Worm (Caenorhabditis elegans) whole organism, mixed stage, embryonic: ENCODE data around the gene C08E8.5.

Experiments
- M03D4.4 ChIP-seq: sonication (generic microtip); optimal IDR thresholded peaks from 2 replicates; lab custom pipeline; 2017; ENCODE audit warnings: mild to moderate bottlenecking, missing genetic modification characterization, missing compliant biosample characterization
- bed-3 ChIP-seq: fragments of 200-800 bp; sonication (Bioruptor generic); optimal IDR thresholded peaks from 3 replicates; lab custom pipeline; 2018; ENCODE audit warnings: mild to moderate bottlenecking, missing genetic modification characterization, moderate library complexity, missing compliant biosample characterization
- blmp-1 ChIP-seq: fragments of 150-350 bp; optimal IDR thresholded peaks from 2 replicates; lab custom pipeline; 2014; ENCODE audit warnings: missing biosample characterization, missing genetic modification characterization
- ceh-39 ChIP-seq: fragments of 150-350 bp; optimal IDR thresholded peaks from 2 replicates; lab custom pipeline; 2014; ENCODE audit warnings: missing biosample characterization, missing genetic modification characterization
- ceh-43 ChIP-seq: fragments of 200-800 bp; sonication (Bioruptor generic); optimal IDR thresholded peaks from 2 replicates; lab custom pipeline; 2018; ENCODE audit warnings: mild to moderate bottlenecking, missing genetic modification characterization, moderate library complexity, missing compliant biosample characterization
- ceh-83 ChIP-seq: fragments of 200-800 bp; sonication (Bioruptor generic); optimal IDR thresholded peaks from 2 replicates; lab custom pipeline; 2018; ENCODE audit warnings: mild to moderate bottlenecking, missing genetic modification characterization, missing compliant biosample characterization
- ces-1 ChIP-seq: fragments of 150-350 bp; optimal IDR thresholded peaks from 2 replicates; lab custom pipeline; 2014; ENCODE audit warnings: missing biosample characterization, missing genetic modification reagents, missing genetic modification characterization
- cnd-1 ChIP-seq: fragments of 200-800 bp; sonication (Bioruptor generic); optimal IDR thresholded peaks from 2 replicates; lab custom pipeline; 2018; ENCODE audit warnings: mild to moderate bottlenecking, missing genetic modification characterization, missing compliant biosample characterization
- drap-1 ChIP-seq: fragments of 200-800 bp; sonication (Bioruptor generic); optimal IDR thresholded peaks from 3 replicates; lab custom pipeline; 2018; ENCODE audit warnings: mild to moderate bottlenecking, missing genetic modification characterization, missing compliant biosample characterization
- elt-1 ChIP-seq: sonication (generic microtip); optimal IDR thresholded peaks from 2 replicates; lab custom pipeline; 2017; ENCODE audit warnings: missing genetic modification characterization, mild to moderate bottlenecking, missing compliant biosample characterization, antibody characterized with exemption, moderate library complexity, borderline replicate concordance; ENCODE audit not compliant: insufficient read depth
- flh-1 ChIP-seq: fragments of 200-800 bp; sonication (Bioruptor generic); optimal IDR thresholded peaks from 2 replicates; lab custom pipeline; 2018; ENCODE audit warnings: mild to moderate bottlenecking, missing genetic modification characterization, moderate library complexity, missing compliant biosample characterization
- ham-2 ChIP-seq: fragments of 200-800 bp; sonication (Bioruptor generic); optimal IDR thresholded peaks from 2 replicates; lab custom pipeline; 2018; ENCODE audit warnings: mild to moderate bottlenecking, missing genetic modification characterization, missing compliant biosample characterization
- hlh-1 ChIP-seq: fragments of 150-350 bp; optimal IDR thresholded peaks from 2 replicates; lab custom pipeline; 2014; ENCODE audit warnings: missing biosample characterization, missing genetic modification reagents, missing genetic modification characterization
- lin-13 ChIP-seq: fragments of 150-350 bp; optimal IDR thresholded peaks from 2 replicates; lab custom pipeline; 2014; ENCODE audit warnings: missing biosample characterization, missing genetic modification characterization
- lin-32 ChIP-seq: fragments of 200-800 bp; sonication (Bioruptor generic); optimal IDR thresholded peaks from 2 replicates; lab custom pipeline; 2018; ENCODE audit warnings: mild to moderate bottlenecking, missing genetic modification characterization, missing compliant biosample characterization
- mab-5 ChIP-seq: fragments of 150-350 bp; optimal IDR thresholded peaks from 2 replicates; lab custom pipeline; 2014; ENCODE audit warnings: missing biosample characterization, missing genetic modification characterization
- mep-1 ChIP-seq: fragments of 150-350 bp; optimal IDR thresholded peaks from 2 replicates; lab custom pipeline; 2017; ENCODE audit warnings: missing biosample characterization, missing genetic modification reagents, missing genetic modification characterization, inconsistent platforms
- mls-2 ChIP-seq: sonication (generic microtip); optimal IDR thresholded peaks from 2 replicates; lab custom pipeline; 2016; ENCODE audit warnings: mild to moderate bottlenecking, missing genetic modification characterization, moderate library complexity, missing compliant biosample characterization
- nhr-12 ChIP-seq: fragments of 150-350 bp; optimal IDR thresholded peaks from 2 replicates; lab custom pipeline; 2014; ENCODE audit warnings: missing biosample characterization, missing genetic modification characterization
- nhr-2 ChIP-seq: fragments of 150-350 bp; optimal IDR thresholded peaks from 2 replicates; lab custom pipeline; 2014; ENCODE audit warnings: missing biosample characterization, missing genetic modification characterization
- nhr-237 ChIP-seq: fragments of 150-350 bp; optimal IDR thresholded peaks from 2 replicates; lab custom pipeline; 2014; ENCODE audit warnings: missing biosample characterization, missing genetic modification characterization
- nhr-76 ChIP-seq: sonication (generic microtip); optimal IDR thresholded peaks from 2 replicates; lab custom pipeline; 2017; ENCODE audit warnings: missing biosample characterization, missing genetic modification characterization
- pha-4 ChIP-seq: fragments of 150-350 bp; optimal IDR thresholded peaks from 2 replicates; lab custom pipeline; 2018; ENCODE audit warnings: missing biosample characterization, missing genetic modification reagents, missing genetic modification characterization
- sem-2 ChIP-seq: fragments of 200-800 bp; sonication (Bioruptor generic); optimal IDR thresholded peaks from 2 replicates; lab custom pipeline; 2018; ENCODE audit warnings: mild to moderate bottlenecking, missing genetic modification characterization, missing compliant biosample characterization
- snpc-4 ChIP-seq: fragments of 150-350 bp; optimal IDR thresholded peaks from 2 replicates; lab custom pipeline; 2014; ENCODE audit warnings: missing biosample characterization, missing genetic modification characterization
- sptf-1 ChIP-seq: sonication (generic microtip); optimal IDR thresholded peaks from 2 replicates; lab custom pipeline; 2017; ENCODE audit warnings: mild to moderate bottlenecking, missing genetic modification characterization, moderate library complexity, missing compliant biosample characterization
- tbx-8 ChIP-seq: fragments of 200-800 bp; sonication (Bioruptor generic); optimal IDR thresholded peaks from 2 replicates; lab custom pipeline; 2018; ENCODE audit warnings: mild to moderate bottlenecking, missing genetic modification characterization, moderate library complexity, missing compliant biosample characterization
- unc-120 ChIP-seq: sonication (generic microtip); optimal IDR thresholded peaks from 2 replicates; lab custom pipeline; 2017; ENCODE audit warnings: missing genetic modification characterization, missing compliant biosample characterization; ENCODE audit not compliant: poor library complexity, severe bottlenecking
- unc-62 ChIP-seq: fragments of 150-350 bp; optimal IDR thresholded peaks from 2 replicates; lab custom pipeline; 2014; ENCODE audit warnings: missing biosample characterization, missing genetic modification reagents, missing genetic modification characterization
- zip-8 ChIP-seq: fragments of 150-350 bp; optimal IDR thresholded peaks from 2 replicates; lab custom pipeline; 2014; ENCODE audit warnings: missing biosample characterization, missing genetic modification characterization

Gene C08E8.5

DNA sequence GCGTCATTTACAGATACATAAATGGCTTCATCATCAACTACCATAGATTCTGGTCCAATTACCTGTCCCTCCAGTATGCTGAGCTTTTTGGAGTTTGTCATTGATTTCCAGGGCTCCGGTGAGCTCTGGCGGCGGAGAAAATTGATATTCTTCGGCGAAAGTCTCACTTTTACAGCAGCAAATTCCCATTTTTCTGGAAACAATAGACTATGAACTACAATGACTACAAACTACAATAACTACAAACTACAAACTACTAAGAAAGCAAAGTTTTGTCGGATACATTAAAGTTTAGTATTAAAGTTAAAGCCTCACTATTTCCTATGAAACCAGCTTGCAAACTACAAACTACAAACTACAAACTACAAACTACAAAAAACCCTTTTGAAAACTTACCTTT is 4.0 kb downstream of the C08E8.5 start, which contains the start of gene C08E8.2:
C08E8.2 (minus strand) TSS at position 101 of the 400 bp plus-strand sequence.
- TF ChIP-seq hlh-1 (tag; lab: Kevin White, UChicago) (no peak), nhr-76 (tag; lab: Kevin White, UChicago) (no peak), flh-1 (GFP tag; lab: Kevin White, UChicago) (no peak), blmp-1 (tag; lab: Kevin White, UChicago) (no peak), ceh-39 (no peak), cnd-1 (tag; lab: Kevin White, UChicago) (no peak), nhr-2 (tag; lab: Kevin White, UChicago) (no peak), sptf-1 (tag; lab: Kevin White, UChicago) (no peak), elt-1 (tag; lab: Kevin White, UChicago) (no peak), mls-2 (tag; lab: Kevin White, UChicago) (no peak), ceh-83 (GFP tag; lab: Kevin White, UChicago) (no peak), sem-2 (GFP tag; lab: Kevin White, UChicago) (no peak), nhr-237 (no peak), M03D4.4 (tag; lab: Kevin White, UChicago) (no peak), mep-1 (no peak), tbx-8 (GFP tag; lab: Kevin White, UChicago) (no peak), ham-2 (GFP tag; lab: Kevin White, UChicago) (no peak), pha-4 (no peak)

- no peak for TF ChIP-seq drap-1 (GFP tag; lab: Kevin White, UChicago)
- no peak for TF ChIP-seq tbx-8 (GFP tag; lab: Kevin White, UChicago)
- TF ChIP-seq hlh-1 (tag; lab: Kevin White, UChicago): no peak
- TF ChIP-seq ceh-83 (GFP tag; lab: Kevin White, UChicago): no peak
- no peak for TF ChIP-seq unc-62 (GFP tag; lab: Kevin White, UChicago)
- TF ChIP-seq nhr-76 (tag; lab: Kevin White, UChicago): no peak
- TF ChIP-seq blmp-1 (tag; lab: Kevin White, UChicago): no peak
- TF ChIP-seq sptf-1 (tag; lab: Kevin White, UChicago): no peak
- no peak for TF ChIP-seq ceh-39
- no peak for TF ChIP-seq lin-13 (tag; lab: Kevin White, UChicago)
- TF ChIP-seq elt-1 (tag; lab: Kevin White, UChicago): no peak
- TF ChIP-seq cnd-1 (tag; lab: Kevin White, UChicago): no peak
- TF ChIP-seq mls-2 (tag; lab: Kevin White, UChicago): no peak
- TF ChIP-seq nhr-12 (tag; lab: Kevin White, UChicago): no peak
- TF ChIP-seq zip-8 (tag; lab: Kevin White, UChicago): no peak
- no peak for TF ChIP-seq lin-32
- TF ChIP-seq unc-120 (tag; lab: Kevin White, UChicago): no peak
- no peak for TF ChIP-seq nhr-237
These were observed 5.5 kb downstream of the C08E8.5 start for ce11 chrV:18354299-18354698.

DNA sequence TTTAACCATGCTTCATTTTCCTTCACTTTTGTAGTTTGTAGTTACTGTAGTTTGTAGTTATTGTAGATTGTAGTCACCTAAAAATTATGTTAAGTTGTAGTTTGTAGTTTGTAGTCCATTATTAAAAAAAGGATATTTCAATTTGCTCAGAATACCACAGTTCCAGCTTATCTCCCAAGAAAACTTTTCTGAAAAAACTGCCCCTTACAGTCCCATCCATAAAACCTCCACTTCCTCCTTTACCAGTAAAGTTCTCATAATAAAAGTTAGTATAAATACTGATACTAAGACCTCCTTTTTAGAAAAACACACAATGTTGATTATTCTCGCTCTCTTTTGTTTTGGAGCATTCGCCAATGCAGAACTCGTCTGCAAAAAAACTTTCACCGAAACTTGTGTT is 9.1 kb downstream of the C08E8.5 start, which contains the start of gene C08E8.11:
C08E8.11 (plus strand) TSS at position 301 of the 400 bp plus-strand sequence.
- TF ChIP-seq elt-1 (tag; lab: Kevin White, UChicago) (no peak), cnd-1 (tag; lab: Kevin White, UChicago) (no peak), flh-1 (GFP tag; lab: Kevin White, UChicago) (no peak), mep-1 (no peak), M03D4.4 (tag; lab: Kevin White, UChicago) (no peak), mab-5 (tag; lab: Kevin White, UChicago) (no peak), ceh-43 (no peak), nhr-237 (no peak), mls-2 (tag; lab: Kevin White, UChicago) (no peak), unc-120 (tag; lab: Kevin White, UChicago) (no peak)

DNA sequence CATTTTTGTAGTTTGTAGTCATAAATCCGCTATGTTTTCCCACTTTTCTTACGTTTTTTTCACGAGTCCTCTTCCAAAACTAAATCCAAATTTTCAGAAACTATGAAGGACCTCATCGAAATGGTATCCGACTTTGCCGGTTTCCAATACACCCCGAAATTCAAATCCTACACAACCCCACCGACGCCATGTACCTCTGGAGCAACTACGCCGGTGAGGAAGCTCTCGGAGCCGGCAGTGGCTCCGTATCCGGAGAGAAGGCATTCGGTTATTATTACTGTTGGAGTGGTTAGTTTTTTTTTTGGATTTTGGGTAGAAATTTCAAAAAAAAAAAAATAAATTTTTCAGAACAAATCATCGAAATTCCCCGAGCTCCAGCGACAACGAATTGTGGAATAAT is 9.7 kb downstream of the C08E8.5 start, which contains the start of gene C08E8.3:
C08E8.3 (plus strand) TSS at position 84 of the 400 bp plus-strand sequence.
- no peak for TF ChIP-seq ceh-43
- TF ChIP-seq lin-13 (tag; lab: Kevin White, UChicago): no peak
- TF ChIP-seq cnd-1 (tag; lab: Kevin White, UChicago): no peak
- no peak for TF ChIP-seq ham-2 (GFP tag; lab: Kevin White, UChicago)
- no peak for TF ChIP-seq lin-32
- TF ChIP-seq snpc-4: no peak
- TF ChIP-seq bed-3 (GFP tag; lab: Kevin White, UChicago): no peak
- no peak for TF ChIP-seq nhr-2 (tag; lab: Kevin White, UChicago)
- TF ChIP-seq unc-120 (tag; lab: Kevin White, UChicago): no peak
- TF ChIP-seq sptf-1 (tag; lab: Kevin White, UChicago): no peak
- no peak for TF ChIP-seq nhr-12 (tag; lab: Kevin White, UChicago)
- no peak for TF ChIP-seq ces-1
